Fruit fly (Drosophila melanogaster): ENCODE results near the gene CG13310.

DNA sequence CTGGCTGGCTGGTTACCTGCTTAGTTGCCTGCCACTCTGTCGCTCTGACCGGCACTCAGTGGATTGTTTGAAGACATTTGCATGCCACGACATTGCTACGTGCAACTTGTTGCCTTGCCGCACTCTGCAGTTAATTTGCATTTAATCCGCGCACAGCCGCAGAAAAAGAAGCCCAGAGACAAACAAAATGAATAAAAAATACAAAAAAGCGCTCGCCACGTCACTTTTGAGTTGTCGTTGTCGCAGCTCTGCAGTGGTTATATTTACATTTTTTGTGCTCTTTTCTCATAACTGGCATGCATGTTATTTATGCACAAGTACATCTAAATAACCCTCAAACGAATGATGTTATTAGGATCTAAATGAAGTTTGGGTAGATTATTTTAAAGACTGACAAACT, 17.0 kb downstream of the CG13310 start:
- TF ChIP-seq NC2α (GFP tag; optimal IDR thresholded peaks at IDR 0.05) (no peak), CG10543 (GFP tag; optimal IDR thresholded peaks at IDR 0.05) (no peak), tna (GFP tag; IDR thresholded peaks at IDR 0.05; ENCODE audit: partially characterized antibody) (no peak), sim (GFP tag; IDR thresholded peaks at IDR 0.05) (no peak), Neu2 (GFP tag; optimal IDR thresholded peaks at IDR 0.05; ENCODE audit: borderline replicate concordance) (no peak), Optix (GFP tag; IDR thresholded peaks at IDR 0.05) (no peak), Sox102F (GFP tag; optimal IDR thresholded peaks at IDR 0.05) (no peak), pita (GFP tag; optimal IDR thresholded peaks at IDR 0.05) (no peak), Camta (GFP tag; optimal IDR thresholded peaks at IDR 0.05) (no peak), CG18011 (GFP tag; optimal IDR thresholded peaks at IDR 0.05) (no peak), CG3838 (GFP tag; optimal IDR thresholded peaks at IDR 0.05) (no peak), CG7786 (GFP tag; optimal IDR thresholded peaks at IDR 0.05) (no peak), C15 (GFP tag; IDR thresholded peaks at IDR 0.05) (no peak)

Data from whole organism, embryonic.